Fruit fly (Drosophila melanogaster): ENCODE results near the gene CG7091.

- TF ChIP-seq CG8478 (optimal IDR thresholded peaks at IDR 0.05) (no peak), CTCF (optimal IDR thresholded peaks at IDR 0.05) (no peak)
These were observed 34.6 kb downstream of the CG7091 start for dm6 chr3R:13012351-13012750.

Data from S2 (cell line).